Fruit fly (Drosophila melanogaster) whole organism, wandering third instar larva: ENCODE results near the gene Slc45-1.
A peak's percentile ranks its signal among the peaks of the same experiment; 100 is the strongest.

ENCODE experiments used
- Abd-B ChIP-seq: fragments of >200 bp; optimal IDR thresholded peaks from 2 replicates; lab custom pipeline; 2017; ENCODE audit warnings: missing biosample characterization, missing genetic modification characterization
- CG32264 ChIP-seq: fragments of 200-800 bp; sonication (Bioruptor generic); optimal IDR thresholded peaks from 2 replicates; lab custom pipeline; 2016; ENCODE audit warnings: missing biosample characterization, missing genetic modification characterization
- CG9705 ChIP-seq: fragments of 200-800 bp; sonication (Bioruptor generic); optimal IDR thresholded peaks from 2 replicates; lab custom pipeline; 2018; ENCODE audit warnings: missing biosample characterization, mild to moderate bottlenecking, missing genetic modification characterization
- CrebA ChIP-seq: fragments of 200-800 bp; sonication (Bioruptor generic); optimal IDR thresholded peaks from 2 replicates; lab custom pipeline; 2016; ENCODE audit warnings: missing biosample characterization, mild to moderate bottlenecking, missing genetic modification characterization, borderline replicate concordance
- Dfd ChIP-seq: fragments of >200 bp; optimal IDR thresholded peaks from 2 replicates; lab custom pipeline; 2017; ENCODE audit warnings: missing biosample characterization, missing genetic modification characterization
- Dif ChIP-seq: fragments of 200-275, 200-300 bp; sonication (Bioruptor generic); optimal IDR thresholded peaks from 2 replicates; lab custom pipeline; 2018; ENCODE audit warnings: missing biosample characterization, missing genetic modification characterization; ENCODE audit not compliant: partially characterized antibody
- GATAd ChIP-seq: sonication (Bioruptor generic); optimal IDR thresholded peaks from 2 replicates; lab custom pipeline; 2016; ENCODE audit warnings: missing biosample characterization, missing genetic modification characterization
- HLH106 ChIP-seq: fragments of 200-800 bp; optimal IDR thresholded peaks from 3 replicates; lab custom pipeline; 2019; ENCODE audit warnings: missing biosample characterization, mild to moderate bottlenecking, missing genetic modification characterization, moderate library complexity
- Hnf4 ChIP-seq: fragments of 200-800 bp; sonication (Bioruptor generic); optimal IDR thresholded peaks from 2 replicates; lab custom pipeline; 2016; ENCODE audit warnings: missing biosample characterization, mild to moderate bottlenecking, missing genetic modification characterization
- Hr78 ChIP-seq: fragments of >200 bp; optimal IDR thresholded peaks from 2 replicates; lab custom pipeline; 2017; ENCODE audit warnings: missing biosample characterization, missing genetic modification characterization
- Jra ChIP-seq: sonication (Bioruptor generic); optimal IDR thresholded peaks from 2 replicates; lab custom pipeline; 2016; ENCODE audit warnings: missing biosample characterization, missing genetic modification characterization
- Mio ChIP-seq: sonication (Bioruptor generic); optimal IDR thresholded peaks from 2 replicates; lab custom pipeline; 2016; ENCODE audit warnings: missing biosample characterization, missing genetic modification characterization
- N ChIP-seq: fragments of >200 bp; optimal IDR thresholded peaks from 2 replicates; lab custom pipeline; 2018; ENCODE audit warnings: missing biosample characterization, missing external identifiers, missing genetic modification characterization
- Sp1 ChIP-seq: fragments of 200-800 bp; sonication (Bioruptor generic); optimal IDR thresholded peaks from 3 replicates; lab custom pipeline; 2019; ENCODE audit warnings: missing biosample characterization, mild to moderate bottlenecking, missing genetic modification characterization, moderate library complexity
- Vsx2 ChIP-seq: fragments of 200-300, 225-300 bp; sonication (Bioruptor generic); optimal IDR thresholded peaks from 2 replicates; lab custom pipeline; 2018; ENCODE audit warnings: missing biosample characterization, missing genetic modification characterization; ENCODE audit not compliant: partially characterized antibody
- br ChIP-seq: fragments of 200-800 bp; sonication (Bioruptor generic); optimal IDR thresholded peaks from 2 replicates; lab custom pipeline; 2016; ENCODE audit warnings: missing biosample characterization, missing genetic modification characterization
- brk ChIP-seq: fragments of 200-800 bp; sonication (Bioruptor generic); optimal IDR thresholded peaks from 2 replicates; lab custom pipeline; 2016; ENCODE audit warnings: missing biosample characterization, mild to moderate bottlenecking, missing genetic modification characterization
- ey ChIP-seq: fragments of 200-800 bp; sonication (Bioruptor generic); optimal IDR thresholded peaks from 2 replicates; lab custom pipeline; 2016; ENCODE audit warnings: missing biosample characterization, missing genetic modification characterization
- foxo ChIP-seq, 2 experiments: fragments of 200-800 bp; sonication (Bioruptor generic); optimal IDR thresholded peaks; 2 replicates in 1 of 2; 3 replicates in 1 of 2; lab custom pipeline; 2016 to 2017; ENCODE audit warnings: missing biosample characterization in 2 of 2, missing genetic modification characterization in 2 of 2
- fru ChIP-seq: fragments of 200-800 bp; sonication (Bioruptor generic); optimal IDR thresholded peaks from 3 replicates; lab custom pipeline; 2016; ENCODE audit warnings: missing biosample characterization, mild to moderate bottlenecking, missing genetic modification characterization
- h ChIP-seq: fragments of 200-800 bp; sonication (Bioruptor generic); optimal IDR thresholded peaks from 3 replicates; lab custom pipeline; 2016; ENCODE audit warnings: missing biosample characterization, mild to moderate bottlenecking, missing genetic modification characterization
- jim ChIP-seq: fragments of 175-275, 200-325 bp; sonication (Bioruptor generic); optimal IDR thresholded peaks from 2 replicates; lab custom pipeline; 2016; ENCODE audit warnings: missing biosample characterization, mild to moderate bottlenecking, missing genetic modification characterization
- lola ChIP-seq: fragments of >200 bp; optimal IDR thresholded peaks from 2 replicates; lab custom pipeline; 2017; ENCODE audit warnings: missing biosample characterization, missing genetic modification characterization
- pan ChIP-seq: fragments of >200 bp; optimal IDR thresholded peaks from 2 replicates; lab custom pipeline; 2017
- rgr ChIP-seq: fragments of 200-800 bp; sonication (Bioruptor generic); optimal IDR thresholded peaks from 3 replicates; lab custom pipeline; 2016; ENCODE audit warnings: missing biosample characterization, mild to moderate bottlenecking, missing genetic modification characterization
- sv ChIP-seq: fragments of 200-800 bp; sonication (Bioruptor generic); optimal IDR thresholded peaks from 3 replicates; lab custom pipeline; 2016; ENCODE audit warnings: missing biosample characterization, missing genetic modification characterization
- usp ChIP-seq: fragments of >200 bp; optimal IDR thresholded peaks from 2 replicates; lab custom pipeline; 2017; ENCODE audit warnings: missing biosample characterization, missing genetic modification characterization

Slc45-1 gene

DNA sequence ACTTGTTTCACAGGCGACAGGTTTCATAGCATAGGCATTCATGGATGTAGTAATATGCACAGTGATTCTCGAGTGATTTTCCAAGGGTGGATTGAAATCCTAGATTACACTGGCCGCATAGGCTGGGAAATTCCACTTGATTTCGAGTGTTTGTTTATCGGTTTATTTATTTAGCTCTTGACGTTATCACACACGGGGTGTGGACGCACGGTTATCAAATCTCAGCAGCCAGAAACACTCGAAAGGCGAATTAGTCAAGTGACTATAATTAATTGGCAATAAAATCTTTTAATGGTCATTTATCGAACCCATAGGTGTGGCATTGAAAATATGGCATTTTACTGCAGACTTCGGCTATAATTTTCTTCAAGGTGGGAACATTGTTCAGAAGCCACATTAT is 1.0 kb upstream of the Slc45-1 start:
- TF ChIP-seq CG32264 (no peak), Hnf4 (no peak), Abd-B (GFP tag; lab: Kevin White, UChicago) (no peak), Mio (GFP tag; lab: Kevin White, UChicago) (no peak), fru (GFP tag; lab: Kevin White, UChicago) (no peak)

DNA sequence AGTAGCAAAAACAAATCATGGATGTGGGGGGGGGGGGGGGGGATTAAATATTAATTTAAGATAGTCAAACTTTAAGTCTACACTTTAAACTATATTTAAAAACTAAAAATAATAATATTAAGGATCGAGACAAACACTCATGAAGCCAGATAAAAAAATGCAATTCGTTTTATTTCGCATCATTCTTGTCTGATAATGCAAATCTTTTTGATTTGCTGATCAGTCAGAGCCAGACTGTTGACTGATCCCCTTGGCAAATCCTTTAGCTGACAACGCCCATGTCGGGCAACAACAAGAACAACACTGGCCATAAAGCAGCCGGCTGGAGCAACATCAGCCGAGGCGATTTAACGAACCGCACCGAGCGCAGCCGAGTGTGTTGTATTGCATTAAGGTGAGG is 15.7 kb downstream of the Slc45-1 start:
- no peak for TF ChIP-seq HLH106 (tag; lab: Kevin White, UChicago)
- TF ChIP-seq N (GFP tag; lab: Kevin White, UChicago) = no peak
- TF ChIP-seq Sp1 (GFP tag; lab: Kevin White, UChicago) = no peak
- TF ChIP-seq brk (GFP tag; lab: Kevin White, UChicago) = no peak
- no peak for TF ChIP-seq usp
- TF ChIP-seq Mio (GFP tag; lab: Kevin White, UChicago) = no peak
- no peak for TF ChIP-seq Dif (GFP tag; lab: Kevin White, UChicago)
- no peak for TF ChIP-seq rgr (GFP tag; lab: Kevin White, UChicago)
- TF ChIP-seq CG32264 = no peak
- no peak for TF ChIP-seq sv (GFP tag; lab: Kevin White, UChicago)
- no peak for TF ChIP-seq pan (lab: Kevin White, UChicago)
- TF ChIP-seq CrebA (GFP tag; lab: Kevin White, UChicago) = no peak
- TF ChIP-seq Hnf4 = no peak
- TF ChIP-seq br (GFP tag; lab: Kevin White, UChicago) = no peak

DNA sequence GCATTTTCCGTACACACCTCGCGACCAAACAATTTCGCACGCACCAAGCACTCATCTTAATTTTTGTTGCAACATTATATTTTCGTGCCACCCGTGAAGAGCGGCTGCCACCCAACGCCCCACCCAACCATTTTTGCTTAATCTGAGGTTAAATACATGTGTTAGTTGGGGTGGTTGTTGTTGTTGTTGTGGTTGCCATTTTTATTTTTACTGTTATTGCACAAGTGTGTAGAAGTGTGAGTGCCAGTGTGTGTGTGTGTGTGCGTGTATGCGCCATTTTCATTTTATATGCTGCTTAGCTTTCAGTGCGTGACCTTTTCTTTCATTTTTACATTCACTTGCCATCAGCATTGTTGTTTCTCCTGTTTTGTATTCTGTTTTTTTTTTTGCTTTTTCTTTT is 20.0 kb downstream of the Slc45-1 start:
- peak; percentile 16 for TF ChIP-seq Dfd (GFP tag; lab: Kevin White, UChicago)
- TF ChIP-seq ey (GFP tag; lab: Kevin White, UChicago) = no peak

DNA sequence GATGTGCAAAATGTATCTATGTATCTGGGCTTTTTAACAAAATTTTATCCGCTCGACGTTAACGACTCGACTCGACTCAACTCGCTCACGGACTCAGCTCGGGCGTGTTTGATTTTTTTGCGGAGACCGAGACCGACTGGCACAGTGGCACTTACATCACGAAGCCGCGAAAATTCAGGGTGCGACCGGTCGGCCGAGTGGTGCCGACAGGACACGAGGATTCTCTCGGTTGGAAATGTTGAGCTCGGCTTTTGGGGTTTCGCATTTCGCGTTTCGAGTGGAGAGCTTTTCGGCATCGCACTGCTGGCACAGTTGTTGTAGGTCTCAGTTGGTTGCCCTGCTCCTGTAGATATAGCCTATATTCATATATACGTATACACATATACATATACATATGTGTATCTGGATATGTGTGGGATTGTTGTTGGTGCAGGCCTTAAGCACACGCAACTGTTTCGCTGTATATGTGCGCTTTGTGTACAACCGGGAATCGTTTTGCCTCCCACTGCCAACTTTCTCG is 26.5 kb downstream of the Slc45-1 start, which contains the start of gene Rdl:
Rdl (minus strand) TSS at position 97 of the 520 bp plus-strand sequence.
- no peak for TF ChIP-seq Hr78 (GFP tag; lab: Kevin White, UChicago)
- TF ChIP-seq Vsx2 (GFP tag; lab: Kevin White, UChicago) = no peak
- TF ChIP-seq Jra (GFP tag; lab: Kevin White, UChicago) = no peak
- no peak for TF ChIP-seq CG32264
- TF ChIP-seq GATAd (GFP tag; lab: Kevin White, UChicago) = no peak
- no peak for TF ChIP-seq CG9705
- TF ChIP-seq CrebA (GFP tag; lab: Kevin White, UChicago) = no peak
- no peak for TF ChIP-seq Dif (GFP tag; lab: Kevin White, UChicago)
- TF ChIP-seq br (GFP tag; lab: Kevin White, UChicago) = no peak
- no peak for TF ChIP-seq jim
- no peak for TF ChIP-seq foxo (GFP tag; optimal IDR thresholded peaks at IDR 0.05; lab: Kevin White, UChicago)
- no peak for TF ChIP-seq lola (GFP tag; lab: Kevin White, UChicago)
- TF ChIP-seq h (GFP tag; lab: Kevin White, UChicago) = no peak
- no peak for TF ChIP-seq Abd-B (GFP tag; lab: Kevin White, UChicago)
- TF ChIP-seq, all 38 proteins: peak for 0
